Fruit fly (Drosophila melanogaster) whole organism, embryonic: Measurements from ENCODE around the gene Kaz-m1.

Experiments
- Antp ChIP-seq: fragments of 200-800 bp; sonication (Bioruptor generic); optimal IDR thresholded peaks from 3 replicates; lab custom pipeline; 2016; ENCODE audit warnings: missing biosample characterization, missing genetic modification characterization
- BEAF-32 ChIP-seq: fragments of 200-800 bp; sonication (Bioruptor generic); optimal IDR thresholded peaks from 3 replicates; lab custom pipeline; 2017; ENCODE audit warnings: missing biosample characterization, missing genetic modification characterization, mild to moderate bottlenecking, moderate library complexity, missing genetic modification reagents
- CG15601 ChIP-seq: fragments of 200-800 bp; sonication (Bioruptor generic); optimal IDR thresholded peaks from 3 replicates; lab custom pipeline; 2019; ENCODE audit warnings: missing biosample characterization, mild to moderate bottlenecking, missing genetic modification characterization, moderate library complexity
- CG17361 ChIP-seq: fragments of 200-800 bp; sonication (Bioruptor generic); IDR thresholded peaks from 3 replicates; pipeline ENCODE4 v1.3.6; 2022; ENCODE audit warnings: missing biosample characterization, missing genetic modification characterization
- CG17829 ChIP-seq: fragments of 200-800 bp; optimal IDR thresholded peaks from 2 replicates; lab custom pipeline; 2019; ENCODE audit warnings: missing biosample characterization, mild to moderate bottlenecking, missing genetic modification characterization, moderate library complexity
- CG18011 ChIP-seq: fragments of 200-800 bp; sonication (Bioruptor generic); optimal IDR thresholded peaks from 2 replicates; lab custom pipeline; 2017; ENCODE audit warnings: missing biosample characterization, missing genetic modification characterization, mild to moderate bottlenecking, moderate library complexity, missing genotype
- CG18476 ChIP-seq: fragments of 200-800 bp; sonication (Bioruptor generic); optimal IDR thresholded peaks from 2 replicates; lab custom pipeline; 2016; ENCODE audit warnings: missing biosample characterization, mild to moderate bottlenecking, missing genetic modification characterization
- CG2116 ChIP-seq: fragments of 200-800 bp; sonication (Bioruptor generic); optimal IDR thresholded peaks from 3 replicates; lab custom pipeline; 2018; ENCODE audit warnings: missing biosample characterization, mild to moderate bottlenecking, missing genetic modification characterization
- CG2202 ChIP-seq: fragments of 200-800 bp; sonication (Bioruptor generic); optimal IDR thresholded peaks from 2 replicates; lab custom pipeline; 2018; ENCODE audit warnings: missing biosample characterization, mild to moderate bottlenecking, missing genetic modification characterization
- CG34224 ChIP-seq: fragments of 200-800 bp; sonication (Bioruptor generic); IDR thresholded peaks from 3 replicates; pipeline ENCODE4 v1.3.6; 2022; ENCODE audit warnings: missing biosample characterization, missing genetic modification characterization; ENCODE audit not compliant: partially characterized antibody
- CG4707 ChIP-seq: fragments of 200-800 bp; sonication (Bioruptor generic); optimal IDR thresholded peaks from 2 replicates; lab custom pipeline; 2018; ENCODE audit warnings: missing biosample characterization, mild to moderate bottlenecking, missing genetic modification characterization, moderate library complexity
- CG8924 ChIP-seq: fragments of 200-800 bp; optimal IDR thresholded peaks from 3 replicates; lab custom pipeline; 2019; ENCODE audit warnings: missing biosample characterization, mild to moderate bottlenecking, missing genetic modification characterization, moderate library complexity
- CoRest ChIP-seq: fragments of 200-800 bp; sonication (Bioruptor generic); optimal IDR thresholded peaks from 3 replicates; lab custom pipeline; 2018; ENCODE audit warnings: missing biosample characterization, mild to moderate bottlenecking, missing genetic modification characterization, moderate library complexity
- Dek ChIP-seq: fragments of 200-800 bp; sonication (Bioruptor generic); optimal IDR thresholded peaks from 3 replicates; lab custom pipeline; 2019; ENCODE audit warnings: missing biosample characterization, mild to moderate bottlenecking, missing genetic modification characterization, moderate library complexity
- Dref ChIP-seq: fragments of 200-800 bp; sonication (Bioruptor generic); IDR thresholded peaks from 2 replicates; pipeline ENCODE4 v1.3.6; 2022; ENCODE audit warnings: missing biosample characterization, missing genetic modification characterization
- E2f1 ChIP-seq: fragments of 200-800 bp; sonication (Bioruptor generic); IDR thresholded peaks from 2 replicates; pipeline ENCODE4 v1.3.6; 2022; ENCODE audit warnings: missing biosample characterization, missing genetic modification characterization
- Ets65A ChIP-seq: fragments of 200-800 bp; sonication (Bioruptor generic); peaks from one replicate; lab custom pipeline; 2016; ENCODE audit warnings: missing biosample characterization, missing genetic modification characterization
- Hsf ChIP-seq: fragments of 200-800 bp; sonication (Bioruptor generic); optimal IDR thresholded peaks from 3 replicates; lab custom pipeline; 2016; ENCODE audit warnings: missing biosample characterization, missing genetic modification characterization
- MBD-R2 ChIP-seq: fragments of 200-800 bp; sonication (Bioruptor generic); IDR thresholded peaks from 2 replicates; pipeline ENCODE4 v1.3.6; 2022; ENCODE audit warnings: missing biosample characterization, missing genetic modification characterization
- Nf-YC ChIP-seq: fragments of 200-800 bp; optimal IDR thresholded peaks from 3 replicates; lab custom pipeline; 2019; ENCODE audit warnings: missing biosample characterization, mild to moderate bottlenecking, missing genetic modification characterization, moderate library complexity
- Pdp1 ChIP-seq, 2 experiments: fragments of 200-800 bp; sonication (Bioruptor generic); optimal IDR thresholded peaks; 3 replicates each; lab custom pipeline; 2016; ENCODE audit warnings: missing biosample characterization in 2 of 2, missing genetic modification characterization in 2 of 2, mild to moderate bottlenecking in 1 of 2, moderate library complexity in 1 of 2
- Sry-β ChIP-seq: fragments of 200-800 bp; sonication (Bioruptor generic); optimal IDR thresholded peaks from 2 replicates; lab custom pipeline; 2018; ENCODE audit warnings: missing biosample characterization, mild to moderate bottlenecking, missing genetic modification characterization, moderate library complexity
- Ssrp ChIP-seq: fragments of 200-800 bp; sonication (Bioruptor generic); optimal IDR thresholded peaks from 2 replicates; lab custom pipeline; 2018; ENCODE audit warnings: missing biosample characterization, mild to moderate bottlenecking, missing genetic modification characterization, moderate library complexity
- caup ChIP-seq: fragments of 200-800 bp; sonication (Bioruptor generic); optimal IDR thresholded peaks from 3 replicates; lab custom pipeline; 2017; ENCODE audit warnings: missing biosample characterization, mild to moderate bottlenecking, missing genetic modification characterization, moderate library complexity; ENCODE audit not compliant: severe bottlenecking
- croc ChIP-seq: fragments of 200-800 bp; sonication (Bioruptor generic); conservative IDR thresholded peaks from 3 replicates; pipeline ENCODE4 v1.3.6; 2022; ENCODE audit warnings: missing biosample characterization, missing genetic modification characterization
- crp ChIP-seq, 2 experiments: fragments of 200-800 bp; sonication (Bioruptor generic); optimal IDR thresholded peaks; 2 replicates in 1 of 2; 3 replicates in 1 of 2; lab custom pipeline; 2017; ENCODE audit warnings: missing biosample characterization in 2 of 2, missing genetic modification characterization in 2 of 2, mild to moderate bottlenecking in 1 of 2, moderate library complexity in 1 of 2
- dan ChIP-seq: fragments of 200-800 bp; sonication (Bioruptor generic); IDR thresholded peaks from 2 replicates; pipeline ENCODE4 v1.3.6; 2022; ENCODE audit warnings: missing biosample characterization, missing genetic modification characterization
- dmrt11E ChIP-seq: fragments of 200-800 bp; sonication (Bioruptor generic); optimal IDR thresholded peaks from 3 replicates; lab custom pipeline; 2018; ENCODE audit warnings: missing biosample characterization, mild to moderate bottlenecking, missing genetic modification characterization, moderate library complexity
- dpn ChIP-seq, 2 experiments: fragments of 200-800 bp; sonication (Bioruptor generic); optimal IDR thresholded peaks; 3 replicates each; lab custom pipeline; 2016; ENCODE audit warnings: missing biosample characterization in 2 of 2, missing genetic modification characterization in 2 of 2
- dysf ChIP-seq: fragments of 200-800 bp; sonication (Bioruptor generic); IDR thresholded peaks from 3 replicates; pipeline ENCODE4 v1.3.6; 2022; ENCODE audit warnings: missing biosample characterization, missing genetic modification characterization
- ems ChIP-seq: fragments of 200-800 bp; sonication (Bioruptor generic); optimal IDR thresholded peaks from 3 replicates; lab custom pipeline; 2016; ENCODE audit warnings: missing biosample characterization, missing genetic modification characterization
- ewg ChIP-seq: fragments of 200-800 bp; sonication (Bioruptor generic); optimal IDR thresholded peaks from 3 replicates; lab custom pipeline; 2017; ENCODE audit warnings: mild to moderate bottlenecking, missing biosample characterization, missing genetic modification reagents, missing genetic modification characterization
- fu2 ChIP-seq: fragments of 200-800 bp; sonication (Bioruptor generic); optimal IDR thresholded peaks from 2 replicates; lab custom pipeline; 2016; ENCODE audit warnings: missing biosample characterization, missing genetic modification characterization
- gcm ChIP-seq: fragments of 200-800 bp; sonication (Bioruptor generic); optimal IDR thresholded peaks from 2 replicates; lab custom pipeline; 2019; ENCODE audit warnings: missing biosample characterization, mild to moderate bottlenecking, missing genetic modification characterization, moderate library complexity
- inv ChIP-seq: fragments of 200-800 bp; sonication (Bioruptor generic); IDR thresholded peaks from 2 replicates; pipeline ENCODE4 v1.3.6; 2022; ENCODE audit warnings: missing biosample characterization, missing genetic modification characterization; ENCODE audit not compliant: partially characterized antibody
- ken ChIP-seq: fragments of 200-800 bp; sonication (Bioruptor generic); IDR thresholded peaks from 3 replicates; pipeline ENCODE4 v1.3.6; 2022; ENCODE audit warnings: missing biosample characterization, missing genetic modification characterization
- mam ChIP-seq: fragments of 200-800 bp; sonication (Bioruptor generic); optimal IDR thresholded peaks from 3 replicates; lab custom pipeline; 2016; ENCODE audit warnings: missing biosample characterization, missing genetic modification characterization
- pb ChIP-seq: fragments of 200-800 bp; sonication (Bioruptor generic); optimal IDR thresholded peaks from 3 replicates; lab custom pipeline; 2016; ENCODE audit warnings: missing biosample characterization, missing genetic modification characterization
- phol ChIP-seq: fragments of 200-800 bp; sonication (Bioruptor generic); optimal IDR thresholded peaks from 3 replicates; lab custom pipeline; 2018; ENCODE audit warnings: missing biosample characterization, mild to moderate bottlenecking, missing genetic modification characterization, moderate library complexity
- pzg ChIP-seq: fragments of 200-800 bp; sonication (Bioruptor generic); optimal IDR thresholded peaks from 3 replicates; lab custom pipeline; 2018; ENCODE audit warnings: missing biosample characterization, mild to moderate bottlenecking, missing genetic modification characterization, moderate library complexity
- ro ChIP-seq: fragments of 200-800 bp; sonication (Bioruptor generic); IDR thresholded peaks from 2 replicates; pipeline ENCODE4 v1.3.6; 2022; ENCODE audit warnings: missing biosample characterization, missing genetic modification characterization
- sd ChIP-seq: fragments of 200-800 bp; sonication (Bioruptor generic); optimal IDR thresholded peaks from 3 replicates; lab custom pipeline; 2018; ENCODE audit warnings: missing biosample characterization, mild to moderate bottlenecking, missing genetic modification characterization, moderate library complexity
- slbo ChIP-seq: fragments of 200-800 bp; sonication (Bioruptor generic); IDR thresholded peaks from 2 replicates; pipeline ENCODE4 v1.3.6; 2022; ENCODE audit warnings: missing biosample characterization, missing genetic modification characterization
- sna ChIP-seq: fragments of 200-800 bp; sonication (Bioruptor generic); IDR thresholded peaks from 2 replicates; pipeline ENCODE4 v1.3.6; 2022; ENCODE audit warnings: missing biosample characterization, missing genetic modification characterization; ENCODE audit not compliant: partially characterized antibody
- ssp ChIP-seq: fragments of 200-800 bp; sonication (Bioruptor generic); IDR thresholded peaks from 2 replicates; pipeline ENCODE4 v1.3.6; 2022; ENCODE audit warnings: missing biosample characterization, missing genetic modification characterization
- stwl ChIP-seq: fragments of 200-800 bp; sonication (Bioruptor generic); optimal IDR thresholded peaks from 3 replicates; lab custom pipeline; 2018; ENCODE audit warnings: missing biosample characterization, mild to moderate bottlenecking, missing genetic modification characterization, moderate library complexity
- toy ChIP-seq: fragments of 200-800 bp; sonication (Bioruptor generic); IDR thresholded peaks from 2 replicates; pipeline ENCODE4 v1.3.6; 2022; ENCODE audit warnings: missing biosample characterization, missing genetic modification characterization
- unc-4 ChIP-seq: fragments of 200-800 bp; sonication (Bioruptor generic); IDR thresholded peaks from 2 replicates; pipeline ENCODE4 v1.3.6; 2022; ENCODE audit warnings: missing biosample characterization, missing genetic modification characterization; ENCODE audit not compliant: partially characterized antibody
- zfh2 ChIP-seq: fragments of 200-800 bp; sonication (Bioruptor generic); optimal IDR thresholded peaks from 2 replicates; lab custom pipeline; 2016; ENCODE audit warnings: missing biosample characterization, missing genetic modification characterization

Kaz-m1 gene

DNA sequence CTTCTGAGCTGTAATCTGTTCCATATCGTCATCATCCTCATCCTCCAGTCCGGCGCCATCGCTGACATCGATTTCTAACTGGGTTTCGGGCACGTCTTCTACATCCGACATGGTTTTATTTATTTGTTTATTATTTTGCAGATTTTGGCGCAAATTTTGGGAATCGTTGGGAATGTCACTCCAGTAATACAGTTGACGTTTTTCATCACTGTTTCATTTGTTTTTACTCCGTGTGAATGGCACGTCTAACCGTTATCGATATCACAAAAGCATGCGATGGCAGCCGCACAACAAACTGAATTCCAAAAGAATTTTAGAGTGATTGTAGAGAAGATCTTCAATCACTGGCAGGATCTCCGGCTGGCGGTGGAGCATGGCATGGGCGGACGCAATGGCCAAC, 41.9 kb downstream of the Kaz-m1 start, which contains the start of the genes Sld5 and CG14543 (continued):
- TF ChIP-seq BEAF-32 (GFP tag; lab: Kevin White, UChicago), result peak; percentile 51
- no peak for TF ChIP-seq Ssrp (tag; lab: Kevin White, UChicago)
- TF ChIP-seq Dref, result peak; percentile 73
- TF ChIP-seq CG8924 (tag; lab: Kevin White, UChicago), result peak; percentile 13
- TF ChIP-seq zfh2 (GFP tag; lab: Kevin White, UChicago), result peak; percentile 4
- TF ChIP-seq ken (GFP tag; lab: Robert Waterston, UW), result 0 out of 3 replicates have a peak, but pooled peaks have one; percentile 34
- TF ChIP-seq Antp (GFP tag; lab: Kevin White, UChicago), result peak; percentile 39
- no peak for TF ChIP-seq dan
- no peak for TF ChIP-seq dmrt11E (tag; lab: Kevin White, UChicago)
- TF ChIP-seq pb (GFP tag; lab: Kevin White, UChicago), result no peak
- peak; percentile 19; the same call in 1 of the 2 replicates for TF ChIP-seq slbo (GFP tag; lab: Robert Waterston, UW)
- peak; percentile 90 for TF ChIP-seq Ets65A (GFP tag; lab: Kevin White, UChicago)
- TF ChIP-seq phol (tag; lab: Kevin White, UChicago), result peak; percentile 40
- peak; percentile 12 for TF ChIP-seq Nf-YC (tag; lab: Kevin White, UChicago)
- TF ChIP-seq CoRest, result peak; percentile 1
- peak; percentile 14 for TF ChIP-seq CG2116 (GFP tag; lab: Kevin White, UChicago)
- peak; percentile 42; the same call in 1 of the 2 replicates for TF ChIP-seq E2f1 (GFP tag; lab: Robert Waterston, UW)
- TF ChIP-seq CG34224 (GFP tag; lab: Robert Waterston, UW), result no peak; the same call in 2 of the 3 replicates
- peak; percentile 54; the same call in 2 of the 3 replicates for TF ChIP-seq dysf (GFP tag; lab: Robert Waterston, UW)
- TF ChIP-seq MBD-R2, result peak; percentile 84
- 0 out of 2 replicates have a peak, but pooled peaks have one; percentile 25 for TF ChIP-seq unc-4 (GFP tag; lab: Robert Waterston, UW)
- TF ChIP-seq sd (tag; lab: Kevin White, UChicago), result peak; percentile 60
- TF ChIP-seq inv (GFP tag; lab: Robert Waterston, UW), result no peak
- peak in 1 of 2 experiments; percentile 17 for TF ChIP-seq Pdp1 (GFP tag; optimal IDR thresholded peaks at IDR 0.05; lab: Kevin White, UChicago)
- no peak for TF ChIP-seq CG15601
- TF ChIP-seq Dek (tag; lab: Kevin White, UChicago), result no peak
- no peak for TF ChIP-seq CG18476 (GFP tag; lab: Kevin White, UChicago)
- TF ChIP-seq CG2202, result no peak
- TF ChIP-seq CG17829 (tag; lab: Kevin White, UChicago), result peak; percentile 20
- TF ChIP-seq ewg, result peak; percentile 10
- 0 out of 3 replicates have a peak, but pooled peaks have one; percentile 14 for TF ChIP-seq CG17361 (GFP tag; lab: Robert Waterston, UW)
- TF ChIP-seq Hsf, result peak; percentile 20
- no peak for TF ChIP-seq ems (GFP tag; lab: Kevin White, UChicago)
- peak; percentile 73 for TF ChIP-seq pzg (GFP tag; lab: Kevin White, UChicago)
- peak; percentile 28 for TF ChIP-seq fu2 (GFP tag; lab: Kevin White, UChicago)
- TF ChIP-seq ssp (GFP tag; lab: Robert Waterston, UW), result no peak
- TF ChIP-seq CG18011 (GFP tag; lab: Kevin White, UChicago), result peak; percentile 11
- no peak for TF ChIP-seq toy (GFP tag; lab: Robert Waterston, UW)
- TF ChIP-seq mam (GFP tag; lab: Kevin White, UChicago), result peak; percentile 18
- TF ChIP-seq gcm (GFP tag; lab: Kevin White, UChicago), result no peak
- peak; percentile 18 to 20 for TF ChIP-seq dpn (GFP tag; optimal IDR thresholded peaks at IDR 0.05; lab: Kevin White, UChicago)
- TF ChIP-seq stwl, result peak; percentile 69
- TF ChIP-seq ro (GFP tag; lab: Robert Waterston, UW), result no peak
- peak in 1 of 2 experiments; percentile 77 for TF ChIP-seq crp (GFP tag; optimal IDR thresholded peaks at IDR 0.05; lab: Kevin White, UChicago)
- no peak for TF ChIP-seq CG4707 (GFP tag; lab: Kevin White, UChicago)
- no peak for TF ChIP-seq sna (GFP tag; lab: Robert Waterston, UW)
- TF ChIP-seq croc (GFP tag; lab: Robert Waterston, UW), result no peak
- no peak for TF ChIP-seq Sry-β (GFP tag; lab: Kevin White, UChicago)
- peak; percentile 36 for TF ChIP-seq caup (GFP tag; lab: Kevin White, UChicago)
